Worm (Caenorhabditis elegans) whole organism, L2 larva: ENCODE measurements around the gene C34D4.4.

Experiments used
- ZK546.5 ChIP-seq: sonication (generic microtip); optimal IDR thresholded peaks from 2 replicates; lab custom pipeline; 2017; ENCODE audit warnings: missing biosample characterization, missing genetic modification characterization
- aly-2 ChIP-seq: fragments of 150-350 bp; optimal IDR thresholded peaks from 2 replicates; lab custom pipeline; 2014; ENCODE audit warnings: missing biosample characterization, missing genetic modification characterization
- ceh-82 ChIP-seq: fragments of 150-350 bp; optimal IDR thresholded peaks from 2 replicates; lab custom pipeline; 2014; ENCODE audit warnings: missing biosample characterization, missing genetic modification characterization
- lsy-2 ChIP-seq, 2 experiments: fragments of 150-350 bp in 1 of 2; sonication (generic microtip) in 1 of 2; optimal IDR thresholded peaks; 2 replicates each; lab custom pipeline; 2014 to 2017; ENCODE audit warnings: missing biosample characterization in 2 of 2, missing genetic modification characterization in 2 of 2
- mdl-1 ChIP-seq, 2 experiments: fragments of 150-350 bp in 1 of 2; sonication (generic microtip) in 1 of 2; optimal IDR thresholded peaks; 2 replicates each; lab custom pipeline; 2017; ENCODE audit warnings: missing biosample characterization in 2 of 2, missing genetic modification characterization in 2 of 2
- nhr-12 ChIP-seq: fragments of 150-350 bp; optimal IDR thresholded peaks from 2 replicates; lab custom pipeline; 2014; ENCODE audit warnings: missing biosample characterization, missing genetic modification characterization
- nhr-237 ChIP-seq: fragments of 150-350 bp; optimal IDR thresholded peaks from 2 replicates; lab custom pipeline; 2014; ENCODE audit warnings: missing biosample characterization, missing genetic modification characterization
- nhr-25 ChIP-seq: fragments of 150-350 bp; sonication (generic microtip); optimal IDR thresholded peaks from 3 replicates; lab custom pipeline; 2014; ENCODE audit warnings: missing biosample characterization, missing genetic modification characterization
- nhr-77 ChIP-seq: fragments of 150-350 bp; optimal IDR thresholded peaks from 2 replicates; lab custom pipeline; 2014; ENCODE audit warnings: missing biosample characterization, missing genetic modification characterization
- ztf-1 ChIP-seq: fragments of 200-800 bp; sonication (Bioruptor generic); conservative IDR thresholded peaks from 2 replicates; pipeline ENCODE4 v1.3.6; 2022; ENCODE audit warnings: missing genetic modification characterization, missing compliant biosample characterization
- ztf-11 ChIP-seq: sonication (generic microtip); optimal IDR thresholded peaks from 2 replicates; lab custom pipeline; 2017; ENCODE audit warnings: missing biosample characterization, missing genetic modification characterization
- ztf-4 ChIP-seq: fragments of 150-350 bp; optimal IDR thresholded peaks from 2 replicates; lab custom pipeline; 2014; ENCODE audit warnings: missing biosample characterization, missing genetic modification characterization

DNA sequence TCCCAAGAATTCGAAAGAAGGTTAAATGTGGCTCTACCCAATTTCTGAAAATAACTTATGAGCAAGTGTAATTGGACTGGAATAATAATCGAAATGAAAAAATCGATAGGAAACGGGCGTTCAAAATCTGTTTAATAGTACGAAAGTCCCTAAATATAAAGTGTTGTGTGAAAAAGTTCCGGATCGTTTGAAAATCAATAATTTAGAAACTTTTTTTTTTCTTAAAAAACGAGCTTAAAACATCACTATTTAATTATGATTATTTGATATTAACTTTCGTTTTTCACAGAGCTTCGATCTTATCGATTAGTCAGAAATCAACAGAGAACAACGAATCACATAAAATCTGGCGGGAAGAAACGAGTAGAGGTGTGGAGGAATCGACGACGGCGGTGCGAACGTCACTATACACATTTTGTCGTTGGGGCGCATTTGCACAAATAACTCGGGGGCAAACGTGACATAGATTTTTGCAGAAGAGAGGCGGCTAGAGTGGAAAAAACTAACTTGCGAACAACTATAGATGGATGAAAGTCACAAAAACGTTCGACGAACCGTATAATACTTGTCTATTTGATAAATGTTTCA is 4.4 kb upstream of the C34D4.4 start, which contains the start of gene hecd-1:
- TF ChIP-seq mdl-1 (tag; optimal IDR thresholded peaks at IDR 0.05; lab: Kevin White, UChicago): no peak
- no peak for TF ChIP-seq nhr-237 (tag; lab: Kevin White, UChicago)
- TF ChIP-seq nhr-12 (tag; lab: Kevin White, UChicago): no peak
- no peak for TF ChIP-seq nhr-25 (tag; lab: Kevin White, UChicago)
- TF ChIP-seq ztf-11 (tag; lab: Kevin White, UChicago): no peak
- no peak for TF ChIP-seq lsy-2 (tag; optimal IDR thresholded peaks at IDR 0.05; lab: Kevin White, UChicago)
- no peak for TF ChIP-seq ceh-82 (tag; lab: Kevin White, UChicago)
- no peak for TF ChIP-seq ZK546.5 (tag; lab: Kevin White, UChicago)
- no peak for TF ChIP-seq aly-2 (tag; lab: Kevin White, UChicago)
- no peak for TF ChIP-seq ztf-1 (GFP tag; lab: Robert Waterston, UW)
- TF ChIP-seq nhr-77 (tag; lab: Kevin White, UChicago): no peak
- no peak for TF ChIP-seq ztf-4
